Worm (Caenorhabditis elegans) whole organism, mixed stage, embryonic: Measurements from ENCODE around the gene F44E5.17.

Source experiments
- M03D4.4 ChIP-seq: sonication (generic microtip); optimal IDR thresholded peaks from 2 replicates; lab custom pipeline; 2017; ENCODE audit warnings: mild to moderate bottlenecking, missing genetic modification characterization, missing compliant biosample characterization
- bed-3 ChIP-seq: fragments of 200-800 bp; sonication (Bioruptor generic); optimal IDR thresholded peaks from 3 replicates; lab custom pipeline; 2018; ENCODE audit warnings: mild to moderate bottlenecking, missing genetic modification characterization, moderate library complexity, missing compliant biosample characterization
- blmp-1 ChIP-seq: fragments of 150-350 bp; optimal IDR thresholded peaks from 2 replicates; lab custom pipeline; 2014; ENCODE audit warnings: missing biosample characterization, missing genetic modification characterization
- ceh-43 ChIP-seq: fragments of 200-800 bp; sonication (Bioruptor generic); optimal IDR thresholded peaks from 2 replicates; lab custom pipeline; 2018; ENCODE audit warnings: mild to moderate bottlenecking, missing genetic modification characterization, moderate library complexity, missing compliant biosample characterization
- ceh-83 ChIP-seq: fragments of 200-800 bp; sonication (Bioruptor generic); optimal IDR thresholded peaks from 2 replicates; lab custom pipeline; 2018; ENCODE audit warnings: mild to moderate bottlenecking, missing genetic modification characterization, missing compliant biosample characterization
- ces-1 ChIP-seq: fragments of 150-350 bp; optimal IDR thresholded peaks from 2 replicates; lab custom pipeline; 2014; ENCODE audit warnings: missing biosample characterization, missing genetic modification reagents, missing genetic modification characterization
- cnd-1 ChIP-seq: fragments of 200-800 bp; sonication (Bioruptor generic); optimal IDR thresholded peaks from 2 replicates; lab custom pipeline; 2018; ENCODE audit warnings: mild to moderate bottlenecking, missing genetic modification characterization, missing compliant biosample characterization
- drap-1 ChIP-seq: fragments of 200-800 bp; sonication (Bioruptor generic); optimal IDR thresholded peaks from 3 replicates; lab custom pipeline; 2018; ENCODE audit warnings: mild to moderate bottlenecking, missing genetic modification characterization, missing compliant biosample characterization
- elt-1 ChIP-seq: sonication (generic microtip); optimal IDR thresholded peaks from 2 replicates; lab custom pipeline; 2017; ENCODE audit warnings: missing genetic modification characterization, mild to moderate bottlenecking, missing compliant biosample characterization, antibody characterized with exemption, moderate library complexity, borderline replicate concordance; ENCODE audit not compliant: insufficient read depth
- elt-3 ChIP-seq: fragments of 150-350 bp; optimal IDR thresholded peaks from 2 replicates; lab custom pipeline; 2014; ENCODE audit warnings: missing biosample characterization, missing genetic modification characterization
- flh-1 ChIP-seq: fragments of 200-800 bp; sonication (Bioruptor generic); optimal IDR thresholded peaks from 2 replicates; lab custom pipeline; 2018; ENCODE audit warnings: mild to moderate bottlenecking, missing genetic modification characterization, moderate library complexity, missing compliant biosample characterization
- ham-2 ChIP-seq: fragments of 200-800 bp; sonication (Bioruptor generic); optimal IDR thresholded peaks from 2 replicates; lab custom pipeline; 2018; ENCODE audit warnings: mild to moderate bottlenecking, missing genetic modification characterization, missing compliant biosample characterization
- hlh-1 ChIP-seq: fragments of 150-350 bp; optimal IDR thresholded peaks from 2 replicates; lab custom pipeline; 2014; ENCODE audit warnings: missing biosample characterization, missing genetic modification reagents, missing genetic modification characterization
- lin-13 ChIP-seq: fragments of 150-350 bp; optimal IDR thresholded peaks from 2 replicates; lab custom pipeline; 2014; ENCODE audit warnings: missing biosample characterization, missing genetic modification characterization
- lin-32 ChIP-seq: fragments of 200-800 bp; sonication (Bioruptor generic); optimal IDR thresholded peaks from 2 replicates; lab custom pipeline; 2018; ENCODE audit warnings: mild to moderate bottlenecking, missing genetic modification characterization, missing compliant biosample characterization
- lsy-2 ChIP-seq: fragments of 150-350 bp; optimal IDR thresholded peaks from 2 replicates; lab custom pipeline; 2014; ENCODE audit warnings: missing biosample characterization, missing genetic modification characterization
- mab-5 ChIP-seq: fragments of 150-350 bp; optimal IDR thresholded peaks from 2 replicates; lab custom pipeline; 2014; ENCODE audit warnings: missing biosample characterization, missing genetic modification characterization
- mls-2 ChIP-seq: sonication (generic microtip); optimal IDR thresholded peaks from 2 replicates; lab custom pipeline; 2016; ENCODE audit warnings: mild to moderate bottlenecking, missing genetic modification characterization, moderate library complexity, missing compliant biosample characterization
- nhr-12 ChIP-seq: fragments of 150-350 bp; optimal IDR thresholded peaks from 2 replicates; lab custom pipeline; 2014; ENCODE audit warnings: missing biosample characterization, missing genetic modification characterization
- nhr-237 ChIP-seq: fragments of 150-350 bp; optimal IDR thresholded peaks from 2 replicates; lab custom pipeline; 2014; ENCODE audit warnings: missing biosample characterization, missing genetic modification characterization
- nhr-28 ChIP-seq: fragments of 150-350 bp; optimal IDR thresholded peaks from 2 replicates; lab custom pipeline; 2014; ENCODE audit warnings: missing biosample characterization, missing genetic modification characterization
- nhr-76 ChIP-seq: sonication (generic microtip); optimal IDR thresholded peaks from 2 replicates; lab custom pipeline; 2017; ENCODE audit warnings: missing biosample characterization, missing genetic modification characterization
- pha-4 ChIP-seq: fragments of 150-350 bp; optimal IDR thresholded peaks from 2 replicates; lab custom pipeline; 2018; ENCODE audit warnings: missing biosample characterization, missing genetic modification reagents, missing genetic modification characterization
- snpc-4 ChIP-seq: fragments of 150-350 bp; optimal IDR thresholded peaks from 2 replicates; lab custom pipeline; 2014; ENCODE audit warnings: missing biosample characterization, missing genetic modification characterization
- tbx-8 ChIP-seq: fragments of 200-800 bp; sonication (Bioruptor generic); optimal IDR thresholded peaks from 2 replicates; lab custom pipeline; 2018; ENCODE audit warnings: mild to moderate bottlenecking, missing genetic modification characterization, moderate library complexity, missing compliant biosample characterization
- unc-120 ChIP-seq: sonication (generic microtip); optimal IDR thresholded peaks from 2 replicates; lab custom pipeline; 2017; ENCODE audit warnings: missing genetic modification characterization, missing compliant biosample characterization; ENCODE audit not compliant: poor library complexity, severe bottlenecking
- unc-39 ChIP-seq: fragments of 150-350 bp; optimal IDR thresholded peaks from 2 replicates; lab custom pipeline; 2014; ENCODE audit warnings: missing biosample characterization, missing genetic modification characterization
- unc-62 ChIP-seq: fragments of 150-350 bp; optimal IDR thresholded peaks from 2 replicates; lab custom pipeline; 2014; ENCODE audit warnings: missing biosample characterization, missing genetic modification reagents, missing genetic modification characterization
- zip-8 ChIP-seq: fragments of 150-350 bp; optimal IDR thresholded peaks from 2 replicates; lab custom pipeline; 2014; ENCODE audit warnings: missing biosample characterization, missing genetic modification characterization
- ztf-11 ChIP-seq: fragments of 150-350 bp; optimal IDR thresholded peaks from 2 replicates; lab custom pipeline; 2014; ENCODE audit warnings: missing biosample characterization, missing genetic modification characterization

Gene F44E5.17

ce11 chrII:11727438-11727837 is 21.0 kb downstream of the F44E5.17 start:
- no peak for TF ChIP-seq ztf-11
- TF ChIP-seq lin-13 (tag; lab: Kevin White, UChicago): no peak
- no peak for TF ChIP-seq ham-2 (GFP tag; lab: Kevin White, UChicago)
- TF ChIP-seq blmp-1: no peak
- no peak for TF ChIP-seq unc-120 (tag; lab: Kevin White, UChicago)
- TF ChIP-seq pha-4 (tag; lab: Kevin White, UChicago): no peak
- TF ChIP-seq mls-2 (tag; lab: Kevin White, UChicago): no peak
- TF ChIP-seq elt-3 (tag; lab: Kevin White, UChicago): no peak
- TF ChIP-seq elt-1 (tag; lab: Kevin White, UChicago): no peak
- TF ChIP-seq zip-8 (tag; lab: Kevin White, UChicago): no peak
- no peak for TF ChIP-seq snpc-4 (tag; lab: Kevin White, UChicago)
- no peak for TF ChIP-seq ceh-43
- TF ChIP-seq tbx-8 (GFP tag; lab: Kevin White, UChicago): no peak
- no peak for TF ChIP-seq ceh-83 (GFP tag; lab: Kevin White, UChicago)

ce11 chrII:11726470-11727106 is 21.8 kb downstream of the F44E5.17 start, which contains the start of gene F13D12.5:
Gene F13D12.5 (plus strand): TSS chrII:11726814.
- no peak for TF ChIP-seq blmp-1
- no peak for TF ChIP-seq elt-1 (tag; lab: Kevin White, UChicago)
- TF ChIP-seq, all 35 proteins: peak for 0

ce11 chrII:11725615-11726014 is 22.8 kb downstream of the F44E5.17 start:
- TF ChIP-seq zip-8 (tag; lab: Kevin White, UChicago): no peak
- no peak for TF ChIP-seq hlh-1 (tag; lab: Kevin White, UChicago)
- no peak for TF ChIP-seq unc-39 (tag; lab: Kevin White, UChicago)
- no peak for TF ChIP-seq drap-1
- no peak for TF ChIP-seq unc-120 (tag; lab: Kevin White, UChicago)
- TF ChIP-seq bed-3 (GFP tag; lab: Kevin White, UChicago): no peak
- no peak for TF ChIP-seq lsy-2 (tag; lab: Kevin White, UChicago)
- no peak for TF ChIP-seq nhr-12 (tag; lab: Kevin White, UChicago)
- TF ChIP-seq M03D4.4: no peak
- no peak for TF ChIP-seq flh-1 (GFP tag; lab: Kevin White, UChicago)
- no peak for TF ChIP-seq ceh-43
- TF ChIP-seq blmp-1: no peak
- TF ChIP-seq unc-62 (GFP tag; lab: Kevin White, UChicago): no peak
- TF ChIP-seq ztf-11: no peak
- TF ChIP-seq nhr-237: no peak
- no peak for TF ChIP-seq elt-1 (tag; lab: Kevin White, UChicago)
- TF ChIP-seq cnd-1: no peak

ce11 chrII:11724362-11724761 is 24.0 kb downstream of the F44E5.17 start:
- TF ChIP-seq elt-3 (tag; lab: Kevin White, UChicago) (no peak), nhr-76 (tag; lab: Kevin White, UChicago) (no peak), ces-1 (peak; percentile 85), ceh-43 (no peak), unc-120 (tag; lab: Kevin White, UChicago) (peak; percentile 25), hlh-1 (tag; lab: Kevin White, UChicago) (peak; percentile 74)

ce11 chrII:11723904-11724303 is 24.5 kb downstream of the F44E5.17 start, which contains the start of gene ldh-1:
Gene ldh-1 (plus strand): TSS chrII:11724204.
- TF ChIP-seq ces-1: peak; percentile 37
- TF ChIP-seq flh-1 (GFP tag; lab: Kevin White, UChicago): no peak

- TF ChIP-seq ztf-11: no peak
- TF ChIP-seq blmp-1: no peak
- no peak for TF ChIP-seq lin-32 (GFP tag; lab: Kevin White, UChicago)
- no peak for TF ChIP-seq elt-1 (tag; lab: Kevin White, UChicago)
- no peak for TF ChIP-seq nhr-12 (tag; lab: Kevin White, UChicago)
- no peak for TF ChIP-seq mab-5 (tag; lab: Kevin White, UChicago)
- TF ChIP-seq hlh-1 (tag; lab: Kevin White, UChicago): no peak
- no peak for TF ChIP-seq lsy-2 (tag; lab: Kevin White, UChicago)
- TF ChIP-seq nhr-76 (tag; lab: Kevin White, UChicago): no peak
- TF ChIP-seq bed-3 (GFP tag; lab: Kevin White, UChicago): no peak
- no peak for TF ChIP-seq nhr-28 (tag; lab: Kevin White, UChicago)
- no peak for TF ChIP-seq ceh-83 (GFP tag; lab: Kevin White, UChicago)
- no peak for TF ChIP-seq pha-4 (tag; lab: Kevin White, UChicago)
- TF ChIP-seq unc-62 (GFP tag; lab: Kevin White, UChicago): no peak
These were observed 26.2 kb downstream of the F44E5.17 start for ce11 chrII:11722164-11722563.
